Fruit fly (Drosophila melanogaster): ENCODE measurements around the gene Gr93c.
A peak's percentile ranks its signal among the peaks of the same experiment; 100 is the strongest.

The Gr93c gene

DNA sequence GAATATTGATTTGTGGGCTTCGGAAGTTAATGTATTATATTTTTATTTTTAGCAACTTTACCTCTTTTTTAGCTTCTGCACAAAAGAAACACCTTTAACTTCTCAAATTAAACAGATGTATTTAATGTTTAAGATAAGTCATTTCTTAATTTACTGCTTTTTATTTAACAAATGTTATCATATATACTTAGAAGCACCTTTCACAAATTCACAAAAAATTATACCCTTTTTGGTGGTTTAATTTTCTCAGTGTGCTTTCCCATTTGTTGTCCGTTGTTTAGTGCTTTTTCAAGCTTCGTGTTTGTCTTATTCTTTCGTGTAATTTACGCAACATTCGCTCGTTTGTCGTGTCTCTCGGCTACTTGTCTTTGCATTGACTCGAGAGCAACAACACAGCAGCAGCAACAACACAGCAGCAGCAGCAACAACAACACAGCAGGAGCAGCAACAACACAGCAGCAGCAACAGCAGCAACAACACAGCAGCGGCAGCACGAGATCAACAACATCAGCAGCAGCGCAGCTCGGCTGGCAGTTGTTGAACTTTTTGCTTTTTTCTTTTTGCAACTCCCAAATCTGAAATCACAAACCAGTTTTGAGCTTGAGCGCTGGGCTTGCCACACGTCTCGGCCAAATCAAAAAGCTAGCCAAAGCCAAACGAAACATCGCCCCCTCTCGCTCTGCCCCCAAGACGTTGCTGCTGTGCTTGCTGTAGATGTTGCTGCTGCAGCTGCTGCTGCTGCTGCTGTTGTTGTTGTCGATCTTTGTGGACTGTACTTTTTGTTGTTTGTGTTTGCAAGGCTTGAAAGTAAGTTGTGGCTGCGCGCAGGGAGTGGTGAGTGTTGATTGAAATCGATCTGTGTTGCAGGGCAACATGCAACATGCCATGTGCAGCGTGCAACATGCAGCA lies 7.7 kb downstream of the Gr93c start (continued):
- TF ChIP-seq Asciz (GFP tag; optimal IDR thresholded peaks at IDR 0.05): peak; percentile 58
- TF ChIP-seq CG12236 (GFP tag; optimal IDR thresholded peaks at IDR 0.05): no peak
- peak; percentile 34 for TF ChIP-seq CG2712 (tag; optimal IDR thresholded peaks at IDR 0.05)
- TF ChIP-seq CG18011 (GFP tag; optimal IDR thresholded peaks at IDR 0.05): no peak
- no peak for TF ChIP-seq CG18764 (GFP tag; optimal IDR thresholded peaks at IDR 0.05)
- TF ChIP-seq BtbVII (GFP tag; optimal IDR thresholded peaks at IDR 0.05): peak; percentile 12
- peak; percentile 27 for TF ChIP-seq Jarid2 (GFP tag; optimal IDR thresholded peaks at IDR 0.05)
- no peak for TF ChIP-seq Myb (GFP tag; optimal IDR thresholded peaks at IDR 0.05)
- 0 out of 3 replicates have a peak, but pooled peaks have one; percentile 42 for TF ChIP-seq ase (GFP tag; IDR thresholded peaks at IDR 0.05)
- TF ChIP-seq Side (GFP tag; optimal IDR thresholded peaks at IDR 0.05): no peak

DNA sequence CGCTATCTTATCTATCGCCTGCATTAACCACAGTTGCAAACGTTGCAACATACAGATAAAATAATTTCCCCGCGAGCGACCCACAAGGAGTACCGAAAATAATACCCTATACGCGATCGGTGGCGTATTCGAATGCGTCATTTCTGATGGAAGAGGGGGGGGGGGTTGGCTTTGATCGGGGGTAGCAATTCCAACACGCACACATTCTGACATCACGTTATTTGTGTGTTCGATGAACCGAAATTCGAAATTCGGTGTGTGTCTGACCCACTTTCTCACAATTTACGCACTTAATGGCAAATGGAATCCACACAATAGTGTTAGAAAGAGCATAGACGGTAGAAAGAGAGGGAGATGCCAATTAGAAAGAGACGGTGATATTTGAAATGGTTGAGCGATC lies 8.5 kb downstream of the Gr93c start:
- TF ChIP-seq Rx (GFP tag; IDR thresholded peaks at IDR 0.05) (peak; percentile 15; the same call in 1 of the 2 replicates), shn (GFP tag; optimal IDR thresholded peaks at IDR 0.05) (no peak), CG9876 (GFP tag; optimal IDR thresholded peaks at IDR 0.05) (no peak), vvl (GFP tag; IDR thresholded peaks at IDR 0.05) (peak; percentile 39; the same call in 1 of the 2 replicates), CG4360 (GFP tag; IDR thresholded peaks at IDR 0.05) (no peak), dati (GFP tag; IDR thresholded peaks at IDR 0.05) (no peak), oc (tag; optimal IDR thresholded peaks at IDR 0.05) (no peak), CG6272 (GFP tag; IDR thresholded peaks at IDR 0.05) (no peak), bab2 (GFP tag; optimal IDR thresholded peaks at IDR 0.05) (no peak), Hmr (GFP tag; optimal IDR thresholded peaks at IDR 0.05) (no peak), CG30403 (GFP tag; optimal IDR thresholded peaks at IDR 0.05) (no peak), CG12391 (tag; optimal IDR thresholded peaks at IDR 0.05) (no peak), bsh (GFP tag; optimal IDR thresholded peaks at IDR 0.05) (no peak), Nf-YA (GFP tag; IDR thresholded peaks at IDR 0.05) (no peak), pho (GFP tag; optimal IDR thresholded peaks at IDR 0.05) (no peak), CG14965 (GFP tag; optimal IDR thresholded peaks at IDR 0.05; ENCODE audit: borderline replicate concordance) (no peak), lab (GFP tag; optimal IDR thresholded peaks at IDR 0.05) (no peak), CG13123 (GFP tag; optimal IDR thresholded peaks at IDR 0.05) (no peak), usp (GFP tag; optimal IDR thresholded peaks at IDR 0.05) (no peak), nom (GFP tag; optimal IDR thresholded peaks at IDR 0.05) (no peak), tap (tag; optimal IDR thresholded peaks at IDR 0.05) (no peak), CG17568 (GFP tag; optimal IDR thresholded peaks at IDR 0.05) (no peak), CG14014 (GFP tag; IDR thresholded peaks at IDR 0.05) (no peak), CG7357 (GFP tag; IDR thresholded peaks at IDR 0.05) (no peak), cg (GFP tag; optimal IDR thresholded peaks at IDR 0.05) (peak; percentile 47), CG2199 (GFP tag; IDR thresholded peaks at IDR 0.05) (0 out of 3 replicates have a peak, but pooled peaks have one; percentile 37), Gug (GFP tag; IDR thresholded peaks at IDR 0.05) (no peak), E2f2 (GFP tag; IDR thresholded peaks at IDR 0.05) (no peak), ATbp (GFP tag; optimal IDR thresholded peaks at IDR 0.05) (no peak), Pdp1 (GFP tag; optimal IDR thresholded peaks at IDR 0.05) (no peak), pita (GFP tag; optimal IDR thresholded peaks at IDR 0.05) (no peak), Elba2 (GFP tag; optimal IDR thresholded peaks at IDR 0.05) (no peak), tup (GFP tag; optimal IDR thresholded peaks at IDR 0.05) (no peak), CG18764 (GFP tag; optimal IDR thresholded peaks at IDR 0.05) (no peak), CG4328 (GFP tag; optimal IDR thresholded peaks at IDR 0.05) (no peak), dm (GFP tag; optimal IDR thresholded peaks at IDR 0.05) (no peak), Opbp (GFP tag; IDR thresholded peaks at IDR 0.05; ENCODE audit: partially characterized antibody) (no peak), Taf1 (GFP tag; IDR thresholded peaks at IDR 0.05) (no peak), Optix (GFP tag; IDR thresholded peaks at IDR 0.05) (no peak)

Data from whole organism, embryonic.